Worm (Caenorhabditis elegans) whole organism, L4 larva: ENCODE measurements around the gene B0496.6.

Source experiments
- F26F4.8 ChIP-seq: fragments of 200-800 bp; sonication (Bioruptor generic); conservative IDR thresholded peaks from 2 replicates; pipeline ENCODE4 v1.3.6; 2022; ENCODE audit warnings: missing genetic modification characterization, missing compliant biosample characterization
- F37D6.2 ChIP-seq: sonication (generic microtip); optimal IDR thresholded peaks from 2 replicates; lab custom pipeline; 2016; ENCODE audit warnings: mild to moderate bottlenecking, missing genetic modification characterization, missing compliant biosample characterization
- F44E2.7 ChIP-seq: fragments of 200-800 bp; sonication (Bioruptor generic); IDR thresholded peaks from 2 replicates; pipeline ENCODE4 v2.1.2; 2022; ENCODE audit warnings: missing genetic modification characterization, missing compliant biosample characterization
- Y48G9A.11 ChIP-seq: fragments of 200-800 bp; sonication (Bioruptor generic); IDR thresholded peaks from 2 replicates; pipeline ENCODE4 v1.3.6; 2022; ENCODE audit warnings: missing genetic modification reagents, missing genetic modification characterization, missing compliant biosample characterization
- ZK337.2 ChIP-seq: fragments of 200-800 bp; sonication (Bioruptor generic); IDR thresholded peaks from 2 replicates; pipeline ENCODE4 v1.3.6; 2022; ENCODE audit warnings: missing genetic modification reagents, missing genetic modification characterization, missing compliant biosample characterization
- ZK546.5 ChIP-seq, 2 experiments: sonication (generic microtip); optimal IDR thresholded peaks; 2 replicates each; lab custom pipeline; 2017; ENCODE audit warnings: missing biosample characterization in 2 of 2, missing genetic modification characterization in 2 of 2
- aly-2 ChIP-seq: sonication (generic microtip); optimal IDR thresholded peaks from 2 replicates; lab custom pipeline; 2018; ENCODE audit warnings: missing biosample characterization, missing genetic modification characterization
- ama-1 ChIP-seq: fragments of 150-350 bp; optimal IDR thresholded peaks from 2 replicates; lab custom pipeline; 2014; ENCODE audit warnings: inconsistent platforms, mixed read lengths
- arid-1 ChIP-seq: fragments of 200-800 bp; sonication (Bioruptor generic); conservative IDR thresholded peaks from 2 replicates; pipeline ENCODE4 v1.3.6; 2022; ENCODE audit warnings: missing genetic modification reagents, missing genetic modification characterization, missing compliant biosample characterization
- attf-4 ChIP-seq: sonication (generic microtip); optimal IDR thresholded peaks from 3 replicates; lab custom pipeline; 2017; ENCODE audit warnings: missing biosample characterization, missing genetic modification characterization
- ceh-20 ChIP-seq: fragments of 200-800 bp; sonication (Bioruptor generic); IDR thresholded peaks from 2 replicates; pipeline ENCODE4 v1.3.6; 2022; ENCODE audit warnings: missing genetic modification reagents, missing genetic modification characterization, missing compliant biosample characterization
- ceh-28 ChIP-seq: fragments of 150-350 bp; optimal IDR thresholded peaks from 2 replicates; lab custom pipeline; 2014; ENCODE audit warnings: missing biosample characterization, missing genetic modification reagents, missing genetic modification characterization
- ceh-32 ChIP-seq: sonication (generic microtip); optimal IDR thresholded peaks from 2 replicates; lab custom pipeline; 2016; ENCODE audit warnings: mild to moderate bottlenecking, missing genetic modification characterization, missing compliant biosample characterization; ENCODE audit not compliant: poor library complexity
- daf-12 ChIP-seq: fragments of 150-350 bp; optimal IDR thresholded peaks from 2 replicates; lab custom pipeline; 2014; ENCODE audit warnings: missing biosample characterization, missing genetic modification reagents, missing genetic modification characterization
- daf-8 ChIP-seq: fragments of 200-800 bp; sonication (Bioruptor generic); IDR thresholded peaks from 2 replicates; pipeline ENCODE4 v1.3.6; 2022; ENCODE audit warnings: missing genetic modification characterization, missing compliant biosample characterization
- dmd-8 ChIP-seq: fragments of 200-800 bp; sonication (Bioruptor generic); IDR thresholded peaks from 2 replicates; pipeline ENCODE4 v1.3.6; 2022; ENCODE audit warnings: missing genetic modification characterization, missing compliant biosample characterization
- fos-1 ChIP-seq: fragments of 150-350 bp; optimal IDR thresholded peaks from 2 replicates; lab custom pipeline; 2014; ENCODE audit warnings: missing biosample characterization, missing genetic modification characterization
- hlh-11 ChIP-seq: fragments of 200-800 bp; sonication (Bioruptor generic); optimal IDR thresholded peaks from 2 replicates; lab custom pipeline; 2018; ENCODE audit warnings: mild to moderate bottlenecking, missing genetic modification characterization, missing compliant biosample characterization
- hlh-30 ChIP-seq: sonication (generic microtip); optimal IDR thresholded peaks from 2 replicates; lab custom pipeline; 2017; ENCODE audit warnings: antibody characterized with exemption, mild to moderate bottlenecking, missing genetic modification characterization, missing compliant biosample characterization; ENCODE audit not compliant: insufficient read depth
- hmg-1.1 ChIP-seq: fragments of 200-800 bp; sonication (Bioruptor generic); IDR thresholded peaks from 2 replicates; pipeline ENCODE4 v1.3.6; 2022; ENCODE audit warnings: missing genetic modification reagents, missing genetic modification characterization, missing compliant biosample characterization
- jun-1 ChIP-seq: fragments of 150-350 bp; optimal IDR thresholded peaks from 2 replicates; lab custom pipeline; 2014; ENCODE audit warnings: missing biosample characterization, missing genetic modification reagents, missing genetic modification characterization
- lim-7 ChIP-seq: fragments of 200-800 bp; sonication (Bioruptor generic); IDR thresholded peaks from 2 replicates; pipeline ENCODE4 v1.3.6; 2022; ENCODE audit warnings: missing genetic modification characterization, missing compliant biosample characterization
- lin-15B ChIP-seq: fragments of 150-350 bp; sonication (generic microtip); optimal IDR thresholded peaks from 3 replicates; lab custom pipeline; 2014; ENCODE audit warnings: missing biosample characterization, missing genetic modification characterization
- lin-29 ChIP-seq: fragments of 200-800 bp; sonication (Bioruptor generic); IDR thresholded peaks from 2 replicates; pipeline ENCODE4 v1.3.6; 2022; ENCODE audit warnings: missing genetic modification reagents, missing genetic modification characterization, missing compliant biosample characterization
- lsy-2 ChIP-seq, 2 experiments: fragments of 150-350 bp in 1 of 2; sonication (generic microtip) in 1 of 2; optimal IDR thresholded peaks; 2 replicates each; lab custom pipeline; 2014 to 2017; ENCODE audit warnings: missing biosample characterization in 2 of 2, missing genetic modification characterization in 2 of 2
- mdl-1 ChIP-seq, 2 experiments: fragments of 150-350 bp in 1 of 2; sonication (generic microtip) in 1 of 2; optimal IDR thresholded peaks; 2 replicates each; lab custom pipeline; 2014 to 2017; ENCODE audit warnings: missing biosample characterization in 2 of 2, missing genetic modification characterization in 2 of 2
- mdt-29 ChIP-seq: fragments of 200-800 bp; sonication (Bioruptor generic); IDR thresholded peaks from 2 replicates; pipeline ENCODE4 v1.3.6; 2022; ENCODE audit warnings: missing genetic modification reagents, missing genetic modification characterization, missing compliant biosample characterization
- mep-1 ChIP-seq: fragments of 150-350 bp; sonication (generic microtip); optimal IDR thresholded peaks from 3 replicates; lab custom pipeline; 2014; ENCODE audit warnings: missing biosample characterization, missing genetic modification characterization
- mes-2 ChIP-seq: sonication (generic microtip); optimal IDR thresholded peaks from 2 replicates; lab custom pipeline; 2016; ENCODE audit warnings: missing genotype, mild to moderate bottlenecking, missing genetic modification characterization, missing compliant biosample characterization; ENCODE audit not compliant: poor library complexity, severe bottlenecking
- nhr-10 ChIP-seq: fragments of 150-350 bp; optimal IDR thresholded peaks from 2 replicates; lab custom pipeline; 2014; ENCODE audit warnings: missing biosample characterization, missing genetic modification characterization
- nhr-237 ChIP-seq: sonication (generic microtip); optimal IDR thresholded peaks from 2 replicates; lab custom pipeline; 2017; ENCODE audit warnings: missing biosample characterization, missing genetic modification characterization
- nhr-25 ChIP-seq: sonication (generic microtip); optimal IDR thresholded peaks from 2 replicates; lab custom pipeline; 2017; ENCODE audit warnings: missing genetic modification characterization, mild to moderate bottlenecking, missing compliant biosample characterization, antibody characterized with exemption, moderate library complexity, borderline replicate concordance; ENCODE audit not compliant: insufficient read depth
- nhr-77 ChIP-seq: fragments of 150-350 bp; optimal IDR thresholded peaks from 2 replicates; lab custom pipeline; 2014; ENCODE audit warnings: missing biosample characterization, missing genetic modification characterization
- pha-4 ChIP-seq, 2 experiments: fragments of 150-350 bp in 1 of 2; fragments of 200-800 bp in 1 of 2; sonication (Bioruptor generic) in 1 of 2; IDR thresholded peaks in 1 of 2; optimal IDR thresholded peaks in 1 of 2; 2 replicates each; pipeline versions ENCODE4 v1.3.6 to Lab custom; 2014 to 2022; ENCODE audit warnings: missing genetic modification characterization in 2 of 2, missing genetic modification reagents in 2 of 2, missing biosample characterization in 1 of 2, missing compliant biosample characterization in 1 of 2
- php-3 ChIP-seq: fragments of 200-800 bp; sonication (Bioruptor generic); IDR thresholded peaks from 2 replicates; pipeline ENCODE4 v1.3.6; 2022; ENCODE audit warnings: missing genetic modification reagents, missing genetic modification characterization, missing compliant biosample characterization
- rbr-2 ChIP-seq: sonication (generic microtip); optimal IDR thresholded peaks from 2 replicates; lab custom pipeline; 2016; ENCODE audit warnings: missing genotype, missing genetic modification characterization, missing compliant biosample characterization
- saeg-2 ChIP-seq: fragments of 200-800 bp; sonication (Bioruptor generic); IDR thresholded peaks from 2 replicates; pipeline ENCODE4 v1.3.6; 2022; ENCODE audit warnings: missing genetic modification reagents, missing genetic modification characterization, missing compliant biosample characterization
- set-16 ChIP-seq: fragments of 200-800 bp; sonication (Bioruptor generic); IDR thresholded peaks from 2 replicates; pipeline ENCODE4 v1.3.6; 2022; ENCODE audit warnings: missing genetic modification reagents, missing genetic modification characterization, missing compliant biosample characterization
- skn-1 ChIP-seq: fragments of 150-350 bp; optimal IDR thresholded peaks from 2 replicates; lab custom pipeline; 2014; ENCODE audit warnings: missing biosample characterization, missing genetic modification characterization
- snpc-4 ChIP-seq: fragments of 150-350 bp; optimal IDR thresholded peaks from 2 replicates; lab custom pipeline; 2014; ENCODE audit warnings: missing biosample characterization, missing genetic modification characterization
- spr-1 ChIP-seq: sonication (generic microtip); optimal IDR thresholded peaks from 2 replicates; lab custom pipeline; 2016; ENCODE audit warnings: mild to moderate bottlenecking, missing genetic modification characterization, missing compliant biosample characterization
- spr-3 ChIP-seq: fragments of 200-800 bp; sonication (Bioruptor generic); optimal IDR thresholded peaks from 2 replicates; lab custom pipeline; 2018; ENCODE audit warnings: mild to moderate bottlenecking, missing genetic modification characterization, missing compliant biosample characterization
- tag-97 ChIP-seq: fragments of 200-800 bp; sonication (Bioruptor generic); IDR thresholded peaks from 2 replicates; pipeline ENCODE4 v1.3.6; 2022; ENCODE audit warnings: missing genetic modification characterization, missing compliant biosample characterization
- unc-130 ChIP-seq: sonication (generic microtip); optimal IDR thresholded peaks from 2 replicates; lab custom pipeline; 2016; ENCODE audit warnings: missing genetic modification reagents, missing genetic modification characterization, missing compliant biosample characterization
- unc-62 ChIP-seq, 3 experiments: fragments of 150-350 bp in 1 of 3; sonication (generic microtip); optimal IDR thresholded peaks in 2 of 3; peaks in 1 of 3; 1 replicate in 1 of 3; 2 replicates in 2 of 3; lab custom pipeline; 2014 to 2017; ENCODE audit warnings: missing biosample characterization in 3 of 3, missing genetic modification characterization in 3 of 3, missing genetic modification reagents in 3 of 3, missing genotype in 1 of 3
- zfp-2 ChIP-seq: sonication (generic microtip); optimal IDR thresholded peaks from 2 replicates; lab custom pipeline; 2016; ENCODE audit warnings: mild to moderate bottlenecking, missing genetic modification characterization, missing compliant biosample characterization
- ztf-7 ChIP-seq: fragments of 150-350 bp; optimal IDR thresholded peaks from 2 replicates; lab custom pipeline; 2014; ENCODE audit warnings: missing biosample characterization, missing genetic modification characterization

The B0496.6 gene

DNA sequence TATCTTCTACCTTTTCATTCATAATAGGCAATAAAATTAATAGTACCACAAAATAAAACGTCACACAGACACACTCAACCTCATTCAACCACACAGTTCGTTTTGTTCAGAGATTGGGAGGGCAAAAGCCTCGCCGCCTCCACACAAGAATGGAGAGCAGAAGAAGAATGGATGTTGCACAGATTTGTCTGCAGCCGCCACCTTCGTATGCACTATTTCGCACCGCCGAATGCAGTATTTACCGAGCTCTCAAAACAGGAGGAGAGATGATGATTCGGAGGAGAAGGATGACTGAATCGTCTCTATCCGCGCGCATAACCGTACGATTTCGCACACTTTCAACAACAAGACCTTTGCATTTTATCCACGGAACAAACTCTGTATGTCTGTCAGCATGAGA, 21.4 kb upstream of the B0496.6 start:
- no peak for TF ChIP-seq hmg-1.1 (GFP tag; lab: Robert Waterston, UW)
- no peak for TF ChIP-seq F44E2.7 (GFP tag; lab: Robert Waterston, UW)
- TF ChIP-seq lim-7 (GFP tag; lab: Robert Waterston, UW): no peak
- TF ChIP-seq daf-12 (tag; lab: Kevin White, UChicago): no peak
- TF ChIP-seq unc-62 (GFP tag; optimal IDR thresholded peaks at IDR 0.05 in 1 of 2; lab: Kevin White, UChicago): peak in 1 of 2 experiments; percentile 77
- TF ChIP-seq unc-62 (tag; optimal IDR thresholded peaks at IDR 0.05; lab: Kevin White, UChicago): no peak
- TF ChIP-seq mes-2: no peak
- peak; percentile 56 for TF ChIP-seq ama-1 (lab: Kevin White, UChicago)
- TF ChIP-seq hlh-30 (tag; lab: Kevin White, UChicago): no peak
- no peak for TF ChIP-seq lin-15B (tag; lab: Kevin White, UChicago)
- peak; percentile 45; the same call in 1 of the 2 replicates for TF ChIP-seq pha-4 (GFP tag; IDR thresholded peaks at IDR 0.05; lab: Robert Waterston, UW)
- TF ChIP-seq pha-4 (tag; optimal IDR thresholded peaks at IDR 0.05; lab: Kevin White, UChicago): no peak
- TF ChIP-seq attf-4: no peak
- no peak for TF ChIP-seq F26F4.8 (GFP tag; lab: Robert Waterston, UW)
- TF ChIP-seq ztf-7 (tag; lab: Kevin White, UChicago): no peak
- 0 out of 2 replicates have a peak, but pooled peaks have one; percentile 9 for TF ChIP-seq set-16 (GFP tag; lab: Robert Waterston, UW)
- TF ChIP-seq arid-1 (GFP tag; lab: Robert Waterston, UW): 0 out of 2 replicates have a peak, but pooled peaks have one; percentile 14
- TF ChIP-seq lin-29 (GFP tag; lab: Robert Waterston, UW): no peak
- no peak for TF ChIP-seq nhr-77 (tag; lab: Kevin White, UChicago)
- TF ChIP-seq unc-130 (GFP tag; lab: Kevin White, UChicago): no peak
- TF ChIP-seq ceh-20 (GFP tag; lab: Robert Waterston, UW): no peak
- no peak for TF ChIP-seq ceh-28
- no peak for TF ChIP-seq ZK337.2 (GFP tag; lab: Robert Waterston, UW)
- TF ChIP-seq skn-1 (tag; lab: Kevin White, UChicago): no peak
- TF ChIP-seq zfp-2 (tag; lab: Kevin White, UChicago): no peak
- no peak for TF ChIP-seq ZK546.5 (tag; optimal IDR thresholded peaks at IDR 0.05; lab: Kevin White, UChicago)
- no peak for TF ChIP-seq spr-3 (GFP tag; lab: Kevin White, UChicago)

ce11 chrIV:7400502-7401118, 18.3 kb upstream of the B0496.6 start:
- no peak for TF ChIP-seq daf-8
- no peak for TF ChIP-seq lsy-2 (tag; optimal IDR thresholded peaks at IDR 0.05; lab: Kevin White, UChicago)
- TF ChIP-seq F37D6.2 (tag; lab: Kevin White, UChicago): no peak
- TF ChIP-seq spr-1 (tag; lab: Kevin White, UChicago): no peak
- TF ChIP-seq nhr-237 (tag; lab: Kevin White, UChicago): no peak
- TF ChIP-seq ZK337.2 (GFP tag; lab: Robert Waterston, UW): no peak
- no peak for TF ChIP-seq attf-4
- TF ChIP-seq ceh-28: no peak
- TF ChIP-seq rbr-2 (tag; lab: Kevin White, UChicago): peak; percentile 5
- TF ChIP-seq aly-2 (tag; lab: Kevin White, UChicago): no peak
- TF ChIP-seq ceh-32 (tag; lab: Kevin White, UChicago): no peak
- TF ChIP-seq nhr-25 (tag; lab: Kevin White, UChicago): no peak
- no peak for TF ChIP-seq tag-97
- no peak for TF ChIP-seq Y48G9A.11 (GFP tag; lab: Robert Waterston, UW)
- no peak for TF ChIP-seq arid-1 (GFP tag; lab: Robert Waterston, UW)
- no peak for TF ChIP-seq saeg-2
- no peak for TF ChIP-seq mes-2
- TF ChIP-seq mdl-1 (tag; optimal IDR thresholded peaks at IDR 0.05; lab: Kevin White, UChicago): peak in 1 of 2 experiments; percentile 25
- TF ChIP-seq mep-1 (tag; lab: Kevin White, UChicago): no peak
- no peak for TF ChIP-seq ceh-20 (GFP tag; lab: Robert Waterston, UW)
- TF ChIP-seq fos-1 (tag; lab: Kevin White, UChicago): no peak
- TF ChIP-seq mdt-29 (GFP tag; lab: Robert Waterston, UW): no peak
- TF ChIP-seq nhr-10 (tag; lab: Kevin White, UChicago): no peak
- TF ChIP-seq php-3 (GFP tag; lab: Robert Waterston, UW): no peak
- TF ChIP-seq hlh-11 (tag; lab: Kevin White, UChicago): peak; percentile 4
- peak; percentile 2 for TF ChIP-seq hlh-30 (tag; lab: Kevin White, UChicago)
- no peak for TF ChIP-seq jun-1 (tag; lab: Kevin White, UChicago)
- TF ChIP-seq pha-4 (GFP tag; IDR thresholded peaks at IDR 0.05; lab: Robert Waterston, UW): no peak
- no peak for TF ChIP-seq pha-4 (tag; optimal IDR thresholded peaks at IDR 0.05; lab: Kevin White, UChicago)
- TF ChIP-seq snpc-4: no peak
- no peak for TF ChIP-seq dmd-8 (GFP tag; lab: Robert Waterston, UW)
